Fruit fly (Drosophila melanogaster) whole organism, embryonic: ENCODE measurements around the gene Lgr3.
A peak's percentile ranks its signal among the peaks of the same experiment; 100 is the strongest.

Experiments used
- BEAF-32 ChIP-seq: fragments of 200-800 bp; sonication (Bioruptor generic); optimal IDR thresholded peaks from 3 replicates; lab custom pipeline; 2017; ENCODE audit warnings: missing biosample characterization, missing genetic modification characterization, mild to moderate bottlenecking, moderate library complexity, missing genetic modification reagents
- BtbVII ChIP-seq: fragments of 200-800 bp; sonication (Bioruptor generic); optimal IDR thresholded peaks from 3 replicates; lab custom pipeline; 2017; ENCODE audit warnings: missing biosample characterization, mild to moderate bottlenecking, missing genetic modification characterization
- Bteb2 ChIP-seq: fragments of 200-800 bp; sonication (Bioruptor generic); optimal IDR thresholded peaks from 2 replicates; lab custom pipeline; 2016; ENCODE audit warnings: missing biosample characterization, missing genetic modification characterization
- CG11398 ChIP-seq: fragments of 200-800 bp; sonication (Bioruptor generic); optimal IDR thresholded peaks from 2 replicates; lab custom pipeline; 2016; ENCODE audit warnings: missing biosample characterization, missing genetic modification characterization
- CG11723 ChIP-seq: fragments of 200-800 bp; sonication (Bioruptor generic); optimal IDR thresholded peaks from 2 replicates; lab custom pipeline; 2017; ENCODE audit warnings: missing biosample characterization, mild to moderate bottlenecking, missing genetic modification characterization
- CG14050 ChIP-seq: fragments of 200-800 bp; sonication (Bioruptor generic); IDR thresholded peaks from 3 replicates; pipeline ENCODE4 v1.3.6; 2022; ENCODE audit warnings: missing biosample characterization, missing genetic modification characterization
- CG14710 ChIP-seq: fragments of 200-800 bp; sonication (Bioruptor generic); optimal IDR thresholded peaks from 3 replicates; lab custom pipeline; 2019; ENCODE audit warnings: missing biosample characterization, mild to moderate bottlenecking, missing genetic modification characterization, moderate library complexity
- CG17328 ChIP-seq: fragments of 200-800 bp; sonication (Bioruptor generic); IDR thresholded peaks from 2 replicates; pipeline ENCODE4 v1.3.6; 2022; ENCODE audit warnings: missing biosample characterization, missing genetic modification characterization
- CG2120 ChIP-seq: fragments of 200-800 bp; sonication (Bioruptor generic); optimal IDR thresholded peaks from 3 replicates; lab custom pipeline; 2016; ENCODE audit warnings: missing biosample characterization, missing genetic modification characterization
- CG2202 ChIP-seq: fragments of 200-800 bp; sonication (Bioruptor generic); optimal IDR thresholded peaks from 2 replicates; lab custom pipeline; 2018; ENCODE audit warnings: missing biosample characterization, mild to moderate bottlenecking, missing genetic modification characterization
- CG31388 ChIP-seq: fragments of 200-800 bp; sonication (Bioruptor generic); optimal IDR thresholded peaks from 2 replicates; lab custom pipeline; 2016; ENCODE audit warnings: missing biosample characterization, missing genetic modification characterization
- CG7745 ChIP-seq: fragments of 200-800 bp; sonication (Bioruptor generic); optimal IDR thresholded peaks from 2 replicates; lab custom pipeline; 2018; ENCODE audit warnings: missing biosample characterization, mild to moderate bottlenecking, missing genetic modification characterization, moderate library complexity
- CG7963 ChIP-seq: fragments of 200-800 bp; sonication (Bioruptor generic); IDR thresholded peaks from 3 replicates; pipeline ENCODE4 v1.3.6; 2022; ENCODE audit warnings: missing biosample characterization, missing genetic modification characterization; ENCODE audit not compliant: partially characterized antibody
- CG8290 ChIP-seq, 3 experiments: fragments of 200-800 bp; sonication (Bioruptor generic); optimal IDR thresholded peaks; 2 replicates each; lab custom pipeline; 2016 to 2019; ENCODE audit warnings: missing biosample characterization in 3 of 3, missing genetic modification characterization in 3 of 3, mild to moderate bottlenecking in 2 of 3, moderate library complexity in 1 of 3
- CG8388 ChIP-seq: fragments of 200-800 bp; sonication (Bioruptor generic); optimal IDR thresholded peaks from 2 replicates; lab custom pipeline; 2019; ENCODE audit warnings: missing biosample characterization, mild to moderate bottlenecking, missing genetic modification characterization, moderate library complexity
- CG9609 ChIP-seq: fragments of 200-800 bp; sonication (Bioruptor generic); optimal IDR thresholded peaks from 3 replicates; lab custom pipeline; 2016; ENCODE audit warnings: missing biosample characterization, missing genetic modification characterization
- Dad ChIP-seq: fragments of 200-800 bp; sonication (Bioruptor generic); optimal IDR thresholded peaks from 3 replicates; lab custom pipeline; 2016; ENCODE audit warnings: missing biosample characterization, missing genetic modification characterization
- Dref ChIP-seq: fragments of 200-800 bp; sonication (Bioruptor generic); IDR thresholded peaks from 2 replicates; pipeline ENCODE4 v1.3.6; 2022; ENCODE audit warnings: missing biosample characterization, missing genetic modification characterization
- HLH54F ChIP-seq: fragments of 200-800 bp; sonication (Bioruptor generic); optimal IDR thresholded peaks from 3 replicates; lab custom pipeline; 2016; ENCODE audit warnings: missing biosample characterization, missing genetic modification characterization
- HmgD ChIP-seq: fragments of 200-800 bp; sonication (Bioruptor generic); optimal IDR thresholded peaks from 3 replicates; lab custom pipeline; 2016; ENCODE audit warnings: missing biosample characterization, missing genetic modification characterization
- Hr78 ChIP-seq, 2 experiments: fragments of 200-800 bp in 1 of 2; fragments of >200 bp in 1 of 2; sonication (Bioruptor generic) in 1 of 2; optimal IDR thresholded peaks; 2 replicates each; lab custom pipeline; 2017 to 2019; ENCODE audit warnings: missing biosample characterization in 2 of 2, missing genetic modification characterization in 2 of 2, mild to moderate bottlenecking in 1 of 2, moderate library complexity in 1 of 2
- Hsf ChIP-seq: fragments of 200-800 bp; sonication (Bioruptor generic); optimal IDR thresholded peaks from 3 replicates; lab custom pipeline; 2016; ENCODE audit warnings: missing biosample characterization, missing genetic modification characterization
- Kr ChIP-seq: fragments of 200-800 bp; sonication (Bioruptor generic); optimal IDR thresholded peaks from 2 replicates; lab custom pipeline; 2017; ENCODE audit warnings: missing biosample characterization, mild to moderate bottlenecking, missing genetic modification characterization
- MBD-R2 ChIP-seq: fragments of 200-800 bp; sonication (Bioruptor generic); IDR thresholded peaks from 2 replicates; pipeline ENCODE4 v1.3.6; 2022; ENCODE audit warnings: missing biosample characterization, missing genetic modification characterization
- Med ChIP-seq: fragments of 200-800 bp; sonication (Bioruptor generic); peaks from one replicate; lab custom pipeline; 2016; ENCODE audit warnings: missing biosample characterization, missing genetic modification characterization, mild to moderate bottlenecking, inconsistent platforms, moderate library complexity
- Mes4 ChIP-seq: fragments of 200-800 bp; sonication (Bioruptor generic); optimal IDR thresholded peaks from 2 replicates; lab custom pipeline; 2016; ENCODE audit warnings: missing biosample characterization, missing genetic modification characterization
- Oli ChIP-seq: fragments of 200-800 bp; sonication (Bioruptor generic); optimal IDR thresholded peaks from 2 replicates; lab custom pipeline; 2018; ENCODE audit warnings: missing biosample characterization, mild to moderate bottlenecking, missing genetic modification characterization, moderate library complexity
- Ravus ChIP-seq: fragments of 200-800 bp; sonication (Bioruptor generic); IDR thresholded peaks from 2 replicates; pipeline ENCODE4 v1.3.6; 2022; ENCODE audit warnings: missing biosample characterization, missing genetic modification characterization
- Six4 ChIP-seq: fragments of 200-800 bp; sonication (Bioruptor generic); optimal IDR thresholded peaks from 2 replicates; lab custom pipeline; 2016; ENCODE audit warnings: missing biosample characterization, missing genetic modification characterization
- Sox102F ChIP-seq: fragments of 200-800 bp; sonication (Bioruptor generic); optimal IDR thresholded peaks from 2 replicates; lab custom pipeline; 2018; ENCODE audit warnings: missing biosample characterization, mild to moderate bottlenecking, missing genetic modification characterization, moderate library complexity
- YL-1 ChIP-seq: fragments of 200-800 bp; sonication (Bioruptor generic); optimal IDR thresholded peaks from 3 replicates; lab custom pipeline; 2017; ENCODE audit warnings: missing biosample characterization, mild to moderate bottlenecking, missing genetic modification characterization
- al ChIP-seq: fragments of 200-800 bp; sonication (Bioruptor generic); IDR thresholded peaks from 2 replicates; pipeline ENCODE4 v1.3.6; 2022; ENCODE audit warnings: missing biosample characterization, missing genetic modification characterization
- ara ChIP-seq: fragments of 200-800 bp; sonication (Bioruptor generic); IDR thresholded peaks from 2 replicates; pipeline ENCODE4 v1.3.6; 2022; ENCODE audit warnings: missing biosample characterization, missing genetic modification characterization
- ash1 ChIP-seq: fragments of 200-800 bp; sonication (Bioruptor generic); optimal IDR thresholded peaks from 2 replicates; lab custom pipeline; 2018; ENCODE audit warnings: missing biosample characterization, mild to moderate bottlenecking, missing genetic modification characterization
- bowl ChIP-seq: fragments of 200-800 bp; sonication (Bioruptor generic); IDR thresholded peaks from 2 replicates; pipeline ENCODE4 v1.3.6; 2022; ENCODE audit warnings: missing biosample characterization, missing genetic modification characterization
- cg ChIP-seq: fragments of 200-800 bp; sonication (Bioruptor generic); optimal IDR thresholded peaks from 3 replicates; lab custom pipeline; 2019; ENCODE audit warnings: missing biosample characterization, mild to moderate bottlenecking, missing genetic modification characterization, moderate library complexity
- ci ChIP-seq: fragments of 200-800 bp; sonication (Bioruptor generic); IDR thresholded peaks from 3 replicates; pipeline ENCODE4 v1.3.6; 2022; ENCODE audit warnings: missing biosample characterization, missing genetic modification characterization
- gsb-n ChIP-seq: fragments of 200-800 bp; sonication (Bioruptor generic); optimal IDR thresholded peaks from 3 replicates; lab custom pipeline; 2018; ENCODE audit warnings: missing biosample characterization, mild to moderate bottlenecking, missing genetic modification characterization
- hkb ChIP-seq, 2 experiments: fragments of 200-800 bp in 1 of 2; fragments of >200 bp in 1 of 2; sonication (Bioruptor generic) in 1 of 2; IDR thresholded peaks in 1 of 2; optimal IDR thresholded peaks in 1 of 2; 2 replicates each; pipeline versions ENCODE4 v1.3.6 to Lab custom; 2017 to 2022; ENCODE audit warnings: missing biosample characterization in 1 of 2, missing genetic modification characterization in 1 of 2
- jigr1 ChIP-seq: fragments of 200-800 bp; sonication (Bioruptor generic); IDR thresholded peaks from 3 replicates; pipeline ENCODE4 v1.3.6; 2022; ENCODE audit warnings: missing biosample characterization, missing genetic modification characterization
- ken ChIP-seq: fragments of 200-800 bp; sonication (Bioruptor generic); IDR thresholded peaks from 3 replicates; pipeline ENCODE4 v1.3.6; 2022; ENCODE audit warnings: missing biosample characterization, missing genetic modification characterization
- mirr ChIP-seq: fragments of 200-800 bp; sonication (Bioruptor generic); optimal IDR thresholded peaks from 3 replicates; lab custom pipeline; 2018; ENCODE audit warnings: missing biosample characterization, mild to moderate bottlenecking, missing genetic modification characterization
- nau ChIP-seq: fragments of 200-800 bp; sonication (Bioruptor generic); optimal IDR thresholded peaks from 3 replicates; lab custom pipeline; 2017; ENCODE audit warnings: missing biosample characterization, mild to moderate bottlenecking, missing genetic modification characterization, missing genetic modification reagents
- oc ChIP-seq: fragments of 200-800 bp; sonication (Bioruptor generic); optimal IDR thresholded peaks from 2 replicates; lab custom pipeline; 2018; ENCODE audit warnings: missing biosample characterization, mild to moderate bottlenecking, missing genetic modification characterization, moderate library complexity
- peb ChIP-seq: fragments of 200-800 bp; sonication (Bioruptor generic); IDR thresholded peaks from 2 replicates; pipeline ENCODE4 v1.3.6; 2022; ENCODE audit warnings: missing biosample characterization, missing genetic modification characterization
- pnt ChIP-seq: fragments of 200-800 bp; sonication (Bioruptor generic); optimal IDR thresholded peaks from 3 replicates; lab custom pipeline; 2016; ENCODE audit warnings: missing biosample characterization, missing genetic modification characterization
- pum ChIP-seq: fragments of 200-800 bp; sonication (Bioruptor generic); optimal IDR thresholded peaks from 2 replicates; lab custom pipeline; 2016; ENCODE audit warnings: missing biosample characterization, missing genetic modification characterization
- ranshi ChIP-seq: fragments of 200-800 bp; sonication (Bioruptor generic); IDR thresholded peaks from 2 replicates; pipeline ENCODE4 v1.3.6; 2022; ENCODE audit warnings: missing biosample characterization, missing genetic modification characterization
- slbo ChIP-seq: fragments of 200-800 bp; sonication (Bioruptor generic); IDR thresholded peaks from 2 replicates; pipeline ENCODE4 v1.3.6; 2022; ENCODE audit warnings: missing biosample characterization, missing genetic modification characterization
- wor ChIP-seq: fragments of 200-800 bp; sonication (Bioruptor generic); IDR thresholded peaks from 2 replicates; pipeline ENCODE4 v1.3.6; 2022; ENCODE audit warnings: missing biosample characterization, missing genetic modification characterization
- yki ChIP-seq: fragments of >200 bp; optimal IDR thresholded peaks from 3 replicates; lab custom pipeline; 2018

Lgr3 gene

DNA sequence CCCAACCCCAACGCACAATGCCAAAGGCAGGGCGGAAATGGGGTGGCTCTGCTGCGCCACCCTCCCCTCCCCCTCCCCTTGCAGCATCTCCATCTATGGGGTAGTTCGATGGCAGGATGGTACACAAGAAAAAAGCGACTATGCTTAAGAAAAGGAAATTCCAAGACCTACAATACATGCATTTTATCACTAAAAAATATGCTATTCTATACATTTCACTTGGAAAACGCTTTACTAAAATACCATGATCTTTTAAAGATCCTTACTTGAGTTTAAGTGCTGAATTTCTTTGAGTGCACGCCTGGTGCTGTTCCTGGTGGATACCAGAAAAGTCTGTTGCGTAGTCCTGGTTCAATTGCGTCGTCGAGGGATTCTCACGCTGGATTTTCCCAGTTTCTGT is 34.5 kb upstream of the Lgr3 start (continued):
- peak; percentile 68 for TF ChIP-seq Oli (tag; lab: Kevin White, UChicago)
- TF ChIP-seq BEAF-32 (GFP tag; lab: Kevin White, UChicago): no peak
- peak; percentile 44 for TF ChIP-seq Mes4 (GFP tag; lab: Kevin White, UChicago)
- no peak for TF ChIP-seq Dref (GFP tag; lab: Robert Waterston, UW)
- no peak for TF ChIP-seq CG7963 (GFP tag; lab: Robert Waterston, UW)
- TF ChIP-seq Hsf (GFP tag; lab: Kevin White, UChicago): peak; percentile 59
- peak; percentile 81 for TF ChIP-seq ara (GFP tag; lab: Robert Waterston, UW)
- TF ChIP-seq mirr (GFP tag; lab: Kevin White, UChicago): no peak
- no peak for TF ChIP-seq CG31388 (GFP tag; lab: Kevin White, UChicago)
- peak; percentile 51 for TF ChIP-seq BtbVII (GFP tag; lab: Kevin White, UChicago)
- TF ChIP-seq CG17328 (GFP tag; lab: Robert Waterston, UW): peak; percentile 76
- peak; percentile 34; the same call in 1 of the 2 replicates for TF ChIP-seq MBD-R2
- peak; percentile 78; the same call in 1 of the 2 replicates for TF ChIP-seq ranshi
- no peak for TF ChIP-seq hkb (optimal IDR thresholded peaks at IDR 0.05; lab: Kevin White, UChicago)
- TF ChIP-seq hkb (GFP tag; IDR thresholded peaks at IDR 0.05; lab: Robert Waterston, UW): peak; percentile 81
- TF ChIP-seq CG9609 (GFP tag; lab: Kevin White, UChicago): peak; percentile 55
- peak; percentile 36 for TF ChIP-seq nau (GFP tag; lab: Kevin White, UChicago)
- peak; percentile 37 for TF ChIP-seq CG11723
- peak; percentile 72 for TF ChIP-seq pnt
- TF ChIP-seq oc: peak; percentile 45
- peak; percentile 59 for TF ChIP-seq CG8388
- peak; percentile 41 for TF ChIP-seq gsb-n
- TF ChIP-seq Dad (GFP tag; lab: Kevin White, UChicago): peak; percentile 36
- peak; percentile 58 for TF ChIP-seq HLH54F (GFP tag; lab: Kevin White, UChicago)
- peak; percentile 57; the same call in 2 of the 3 replicates for TF ChIP-seq CG14050 (GFP tag; lab: Robert Waterston, UW)
- no peak for TF ChIP-seq Hr78 (GFP tag; optimal IDR thresholded peaks at IDR 0.05; lab: Kevin White, UChicago)
- TF ChIP-seq YL-1 (GFP tag; lab: Kevin White, UChicago): no peak
- TF ChIP-seq wor (GFP tag; lab: Robert Waterston, UW): peak; percentile 67
- no peak for TF ChIP-seq CG7745 (tag; lab: Kevin White, UChicago)
- TF ChIP-seq peb (GFP tag; lab: Robert Waterston, UW): no peak
- TF ChIP-seq CG14710 (tag; lab: Kevin White, UChicago): peak; percentile 32
- peak; percentile 65 for TF ChIP-seq pum (GFP tag; lab: Kevin White, UChicago)
- TF ChIP-seq ci: peak; percentile 88
- peak; percentile 73 for TF ChIP-seq CG2120
- TF ChIP-seq CG2202 (tag; lab: Kevin White, UChicago): no peak
- no peak for TF ChIP-seq ash1 (GFP tag; lab: Kevin White, UChicago)
- TF ChIP-seq al (GFP tag; lab: Robert Waterston, UW): 0 out of 2 replicates have a peak, but pooled peaks have one; percentile 28
- peak; percentile 54 for TF ChIP-seq Six4
- TF ChIP-seq HmgD: peak; percentile 32
- no peak for TF ChIP-seq cg (GFP tag; lab: Kevin White, UChicago)
- TF ChIP-seq Bteb2 (GFP tag; lab: Kevin White, UChicago): peak; percentile 34
- TF ChIP-seq CG8290 (GFP tag; optimal IDR thresholded peaks at IDR 0.05; lab: Kevin White, UChicago): no peak
- peak in 1 of 2 experiments; percentile 14 for TF ChIP-seq CG8290 (tag; optimal IDR thresholded peaks at IDR 0.05; lab: Kevin White, UChicago)
- TF ChIP-seq CG11398: peak; percentile 25
- TF ChIP-seq jigr1 (GFP tag; lab: Robert Waterston, UW): peak; percentile 76; the same call in 2 of the 3 replicates
- no peak for TF ChIP-seq bowl (GFP tag; lab: Robert Waterston, UW)
- no peak; the same call in 1 of the 2 replicates for TF ChIP-seq Ravus (GFP tag; lab: Robert Waterston, UW)
- peak; percentile 71 for TF ChIP-seq Sox102F (GFP tag; lab: Kevin White, UChicago)
- peak; percentile 75; the same call in 2 of the 3 replicates for TF ChIP-seq ken (GFP tag; lab: Robert Waterston, UW)
- no peak for TF ChIP-seq Kr (GFP tag; lab: Kevin White, UChicago)
- TF ChIP-seq Med (GFP tag; lab: Kevin White, UChicago): peak; percentile 95
- TF ChIP-seq slbo (GFP tag; lab: Robert Waterston, UW): peak; percentile 80
- TF ChIP-seq yki (lab: Kevin White, UChicago): no peak
